Worm (Caenorhabditis elegans) whole organism, L2 larva: Measurements from ENCODE around the gene col-105.

Source experiments
- C34F6.9 ChIP-seq: fragments of 150-350 bp; optimal IDR thresholded peaks from 2 replicates; lab custom pipeline; 2014; ENCODE audit warnings: missing biosample characterization, missing genetic modification characterization
- F13H6.1 ChIP-seq: sonication (generic microtip); optimal IDR thresholded peaks from 2 replicates; lab custom pipeline; 2016; ENCODE audit warnings: missing genetic modification characterization, missing compliant biosample characterization
- R02D3.7 ChIP-seq: fragments of 150-350 bp; optimal IDR thresholded peaks from 2 replicates; lab custom pipeline; 2014; ENCODE audit warnings: missing biosample characterization, missing genetic modification characterization
- alr-1 ChIP-seq: fragments of 150-350 bp; optimal IDR thresholded peaks from 2 replicates; lab custom pipeline; 2014; ENCODE audit warnings: missing biosample characterization, missing genetic modification characterization
- aly-2 ChIP-seq: fragments of 150-350 bp; optimal IDR thresholded peaks from 2 replicates; lab custom pipeline; 2014; ENCODE audit warnings: missing biosample characterization, missing genetic modification characterization
- ama-1 ChIP-seq: fragments of 150-350 bp; optimal IDR thresholded peaks from 2 replicates; lab custom pipeline; 2018; ENCODE audit warnings: inconsistent platforms
- blmp-1 ChIP-seq: sonication (generic microtip); optimal IDR thresholded peaks from 2 replicates; lab custom pipeline; 2017; ENCODE audit warnings: missing genetic modification characterization, mild to moderate bottlenecking, missing compliant biosample characterization, antibody characterized with exemption, moderate library complexity; ENCODE audit not compliant: insufficient read depth
- ceh-16 ChIP-seq: fragments of 150-350 bp; optimal IDR thresholded peaks from 2 replicates; lab custom pipeline; 2014; ENCODE audit warnings: missing biosample characterization, missing genetic modification characterization
- crh-2 ChIP-seq: sonication (generic microtip); optimal IDR thresholded peaks from 2 replicates; lab custom pipeline; 2017; ENCODE audit warnings: missing biosample characterization, missing genetic modification characterization
- egl-27 ChIP-seq: sonication (generic microtip); optimal IDR thresholded peaks from 3 replicates; lab custom pipeline; 2017; ENCODE audit warnings: missing biosample characterization, missing genetic modification reagents, missing genetic modification characterization
- elt-1 ChIP-seq: fragments of 150-350 bp; optimal IDR thresholded peaks from 2 replicates; lab custom pipeline; 2014; ENCODE audit warnings: missing biosample characterization, missing genetic modification characterization
- elt-3 ChIP-seq: sonication (generic microtip); optimal IDR thresholded peaks from 2 replicates; lab custom pipeline; 2017; ENCODE audit warnings: missing biosample characterization, missing genetic modification characterization
- fos-1 ChIP-seq: fragments of 150-350 bp; optimal IDR thresholded peaks from 2 replicates; lab custom pipeline; 2014; ENCODE audit warnings: missing biosample characterization, missing genetic modification characterization
- gmeb-1 ChIP-seq: fragments of 150-350 bp; optimal IDR thresholded peaks from 2 replicates; lab custom pipeline; 2014; ENCODE audit warnings: missing biosample characterization, missing genetic modification characterization
- lin-13 ChIP-seq: fragments of 150-350 bp; optimal IDR thresholded peaks from 2 replicates; lab custom pipeline; 2014; ENCODE audit warnings: missing biosample characterization, missing genetic modification reagents, missing genetic modification characterization
- lin-39 ChIP-seq: fragments of 150-350 bp; optimal IDR thresholded peaks from 2 replicates; lab custom pipeline; 2014; ENCODE audit warnings: missing biosample characterization, missing genetic modification reagents, missing genetic modification characterization
- lsy-2 ChIP-seq, 2 experiments: fragments of 150-350 bp in 1 of 2; sonication (generic microtip) in 1 of 2; optimal IDR thresholded peaks; 2 replicates each; lab custom pipeline; 2014 to 2017; ENCODE audit warnings: missing biosample characterization in 2 of 2, missing genetic modification characterization in 2 of 2
- mab-5 ChIP-seq: fragments of 150-350 bp; optimal IDR thresholded peaks from 2 replicates; lab custom pipeline; 2014; ENCODE audit warnings: missing biosample characterization, missing genetic modification characterization
- mbf-1 ChIP-seq: sonication (generic microtip); optimal IDR thresholded peaks from 2 replicates; lab custom pipeline; 2017; ENCODE audit warnings: missing biosample characterization, missing genetic modification characterization
- mdl-1 ChIP-seq, 2 experiments: fragments of 150-350 bp in 1 of 2; sonication (generic microtip) in 1 of 2; optimal IDR thresholded peaks; 2 replicates each; lab custom pipeline; 2017; ENCODE audit warnings: missing biosample characterization in 2 of 2, missing genetic modification characterization in 2 of 2
- nhr-10 ChIP-seq: sonication (generic microtip); optimal IDR thresholded peaks from 2 replicates; lab custom pipeline; 2017; ENCODE audit warnings: missing biosample characterization, missing genetic modification characterization
- nhr-11 ChIP-seq: fragments of 150-350 bp; optimal IDR thresholded peaks from 2 replicates; lab custom pipeline; 2014; ENCODE audit warnings: missing biosample characterization, missing genetic modification characterization
- nhr-12 ChIP-seq: fragments of 150-350 bp; optimal IDR thresholded peaks from 2 replicates; lab custom pipeline; 2014; ENCODE audit warnings: missing biosample characterization, missing genetic modification characterization
- nhr-129 ChIP-seq: fragments of 150-350 bp; optimal IDR thresholded peaks from 2 replicates; lab custom pipeline; 2014; ENCODE audit warnings: missing biosample characterization, missing genetic modification characterization
- nhr-21 ChIP-seq: fragments of 150-350 bp; optimal IDR thresholded peaks from 2 replicates; lab custom pipeline; 2014; ENCODE audit warnings: missing biosample characterization, missing genetic modification characterization
- nhr-6 ChIP-seq: fragments of 150-350 bp; optimal IDR thresholded peaks from 2 replicates; lab custom pipeline; 2014; ENCODE audit warnings: missing biosample characterization, missing genetic modification characterization
- skn-1 ChIP-seq: sonication (generic microtip); optimal IDR thresholded peaks from 2 replicates; lab custom pipeline; 2017; ENCODE audit warnings: missing biosample characterization, missing genetic modification characterization
- sma-3 ChIP-seq: sonication (generic microtip); optimal IDR thresholded peaks from 2 replicates; lab custom pipeline; 2016; ENCODE audit warnings: missing genetic modification reagents, missing genetic modification characterization, missing compliant biosample characterization
- sma-9 ChIP-seq, 2 experiments: fragments of 150-350 bp in 1 of 2; sonication (generic microtip) in 1 of 2; optimal IDR thresholded peaks; 2 replicates each; lab custom pipeline; 2014 to 2016; ENCODE audit warnings: missing genetic modification characterization in 2 of 2, mild to moderate bottlenecking in 1 of 2, missing biosample characterization in 1 of 2, missing compliant biosample characterization in 1 of 2, missing genetic modification reagents in 1 of 2, moderate library complexity in 1 of 2
- snpc-4 ChIP-seq: fragments of 150-350 bp; optimal IDR thresholded peaks from 2 replicates; lab custom pipeline; 2014; ENCODE audit warnings: missing biosample characterization, missing genetic modification characterization
- unc-55 ChIP-seq: fragments of 150-350 bp; sonication (generic microtip); optimal IDR thresholded peaks from 3 replicates; lab custom pipeline; 2014; ENCODE audit warnings: missing biosample characterization, missing genetic modification reagents, missing genetic modification characterization
- unc-62 ChIP-seq: fragments of 150-350 bp; optimal IDR thresholded peaks from 2 replicates; lab custom pipeline; 2014; ENCODE audit warnings: missing biosample characterization, missing genetic modification reagents, missing genetic modification characterization
- zag-1 ChIP-seq: fragments of 150-350 bp; optimal IDR thresholded peaks from 2 replicates; lab custom pipeline; 2014; ENCODE audit warnings: missing biosample characterization, missing genetic modification characterization
- ztf-1 ChIP-seq: fragments of 200-800 bp; sonication (Bioruptor generic); conservative IDR thresholded peaks from 2 replicates; pipeline ENCODE4 v1.3.6; 2022; ENCODE audit warnings: missing genetic modification characterization, missing compliant biosample characterization
- ztf-11 ChIP-seq: sonication (generic microtip); optimal IDR thresholded peaks from 2 replicates; lab custom pipeline; 2017; ENCODE audit warnings: missing biosample characterization, missing genetic modification characterization
- ztf-4 ChIP-seq: fragments of 150-350 bp; optimal IDR thresholded peaks from 2 replicates; lab custom pipeline; 2014; ENCODE audit warnings: missing biosample characterization, missing genetic modification characterization

Gene col-105

ce11 chrIV:1405780-1406179 lies 46.8 kb upstream of the col-105 start:
- TF ChIP-seq mbf-1 (no peak), fos-1 (tag; lab: Kevin White, UChicago) (peak; percentile 35), unc-62 (no peak)

DNA sequence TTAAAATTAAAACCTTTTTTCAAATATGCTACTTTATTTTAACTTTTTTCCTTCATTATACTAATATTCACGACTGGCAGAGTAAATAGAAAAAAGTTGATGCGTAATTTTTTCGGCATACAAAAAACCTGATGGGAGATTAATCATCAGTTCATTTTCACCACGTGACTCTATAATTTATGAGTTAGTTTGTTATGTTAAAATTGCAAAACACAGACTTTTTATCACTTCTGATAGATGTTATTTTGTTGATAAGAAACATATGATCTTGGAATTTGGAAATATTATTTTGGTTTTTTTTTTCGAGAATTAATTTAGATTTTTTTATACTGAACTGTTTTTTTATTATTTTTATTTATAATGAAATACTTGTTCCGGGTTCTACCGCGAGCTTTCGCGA lies 44.9 kb upstream of the col-105 start:
- no peak for TF ChIP-seq skn-1 (tag; lab: Kevin White, UChicago)
- peak; percentile 11 for TF ChIP-seq gmeb-1 (tag; lab: Kevin White, UChicago)

DNA sequence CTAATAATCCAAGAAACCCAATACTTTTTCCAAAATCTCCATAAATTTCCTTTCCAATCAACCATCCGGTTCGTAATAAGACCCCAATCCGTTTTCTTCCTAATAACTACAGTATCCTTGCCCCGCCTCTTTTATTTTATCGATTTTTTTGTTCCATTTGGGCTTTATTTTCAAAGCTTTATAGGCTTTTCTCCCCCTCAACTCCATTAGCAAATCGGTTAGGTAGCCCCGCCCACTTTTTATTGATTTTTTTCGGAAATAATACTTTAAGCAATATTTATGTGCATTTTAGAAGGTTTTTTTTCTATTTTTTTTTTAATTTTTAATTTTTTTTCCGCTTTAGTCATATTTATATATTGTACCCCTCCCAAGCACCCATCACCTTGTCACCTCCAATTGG lies 41.0 kb upstream of the col-105 start:
- TF ChIP-seq nhr-21 (tag; lab: Kevin White, UChicago) (no peak), ztf-4 (tag; lab: Kevin White, UChicago) (no peak), unc-62 (no peak), nhr-12 (tag; lab: Kevin White, UChicago) (no peak), ama-1 (no peak), sma-9 (GFP tag; optimal IDR thresholded peaks at IDR 0.05; lab: Kevin White, UChicago) (no peak), sma-9 (tag; optimal IDR thresholded peaks at IDR 0.05; lab: Kevin White, UChicago) (no peak), skn-1 (tag; lab: Kevin White, UChicago) (no peak), blmp-1 (tag; lab: Kevin White, UChicago) (no peak), F13H6.1 (no peak), snpc-4 (no peak), ceh-16 (tag; lab: Kevin White, UChicago) (no peak), nhr-129 (no peak), alr-1 (tag; lab: Kevin White, UChicago) (no peak), nhr-6 (tag; lab: Kevin White, UChicago) (no peak), aly-2 (tag; lab: Kevin White, UChicago) (no peak), lin-13 (GFP tag; lab: Kevin White, UChicago) (no peak)
- TF ChIP-seq, all 48 proteins: peak for 0

DNA sequence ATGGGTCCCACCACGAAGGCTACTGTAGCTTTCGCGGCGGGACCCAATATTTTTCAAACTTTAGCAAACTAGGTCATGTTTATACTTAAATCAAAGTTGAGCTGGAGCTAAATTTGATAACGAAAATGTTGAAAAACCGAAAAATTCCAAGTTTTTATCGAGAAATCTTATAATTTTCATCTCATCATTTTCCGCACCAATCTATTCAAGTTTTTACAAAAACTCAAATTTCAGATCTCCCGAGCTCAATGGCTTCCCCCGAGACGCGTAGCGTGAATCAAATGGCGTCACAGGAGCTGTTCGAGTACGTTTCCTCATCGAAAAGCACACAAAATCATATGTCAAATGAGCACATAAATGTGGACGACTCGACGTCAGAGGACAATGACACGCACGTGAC lies 38.9 kb upstream of the col-105 start:
- TF ChIP-seq elt-3 (tag; lab: Kevin White, UChicago) (no peak), lin-13 (GFP tag; lab: Kevin White, UChicago) (no peak), lin-39 (tag; lab: Kevin White, UChicago) (no peak), C34F6.9 (no peak), elt-1 (tag; lab: Kevin White, UChicago) (no peak), ztf-11 (tag; lab: Kevin White, UChicago) (no peak), mdl-1 (tag; optimal IDR thresholded peaks at IDR 0.05; lab: Kevin White, UChicago) (no peak), zag-1 (no peak), ztf-4 (tag; lab: Kevin White, UChicago) (no peak), nhr-10 (tag; lab: Kevin White, UChicago) (no peak)

ce11 chrIV:1394077-1394476 lies 35.1 kb upstream of the col-105 start:
- no peak for TF ChIP-seq mab-5 (tag; lab: Kevin White, UChicago)
- no peak for TF ChIP-seq unc-55 (GFP tag; lab: Kevin White, UChicago)
- TF ChIP-seq ztf-4 (tag; lab: Kevin White, UChicago): no peak
- no peak for TF ChIP-seq lin-39 (tag; lab: Kevin White, UChicago)
- no peak for TF ChIP-seq snpc-4
- TF ChIP-seq R02D3.7 (tag; lab: Kevin White, UChicago): no peak
- no peak for TF ChIP-seq nhr-10 (tag; lab: Kevin White, UChicago)
- no peak for TF ChIP-seq nhr-21 (tag; lab: Kevin White, UChicago)
- TF ChIP-seq ztf-1 (GFP tag; lab: Robert Waterston, UW): no peak
- TF ChIP-seq aly-2 (tag; lab: Kevin White, UChicago): no peak
- no peak for TF ChIP-seq sma-3 (GFP tag; lab: Kevin White, UChicago)
- no peak for TF ChIP-seq egl-27
- no peak for TF ChIP-seq elt-3 (tag; lab: Kevin White, UChicago)
- TF ChIP-seq nhr-6 (tag; lab: Kevin White, UChicago): no peak
- TF ChIP-seq fos-1 (tag; lab: Kevin White, UChicago): no peak
- no peak for TF ChIP-seq lsy-2 (tag; optimal IDR thresholded peaks at IDR 0.05; lab: Kevin White, UChicago)
- no peak for TF ChIP-seq lin-13 (GFP tag; lab: Kevin White, UChicago)
- no peak for TF ChIP-seq nhr-11 (tag; lab: Kevin White, UChicago)
- TF ChIP-seq crh-2 (tag; lab: Kevin White, UChicago): no peak
- TF ChIP-seq sma-9 (GFP tag; optimal IDR thresholded peaks at IDR 0.05; lab: Kevin White, UChicago): no peak
- no peak for TF ChIP-seq sma-9 (tag; optimal IDR thresholded peaks at IDR 0.05; lab: Kevin White, UChicago)
- TF ChIP-seq, all 48 proteins: peak for 0
